Worm (Caenorhabditis elegans): ENCODE results near the gene asp-6.

ce11 chrV:8291764-8292163 is 23.0 kb upstream of the asp-6 start, which contains the start of gene srg-33:
- TF ChIP-seq ama-1 (optimal IDR thresholded peaks at IDR 0.05) (no peak), B0310.2 (tag; optimal IDR thresholded peaks at IDR 0.05) (no peak), tra-4 (tag; optimal IDR thresholded peaks at IDR 0.05) (no peak), tbx-11 (GFP tag; IDR thresholded peaks at IDR 0.05) (no peak), aly-1 (tag; optimal IDR thresholded peaks at IDR 0.05) (no peak), flt-1 (GFP tag; IDR thresholded peaks at IDR 0.05) (no peak)
